Worm (Caenorhabditis elegans) whole organism, young adult: ENCODE measurements around the gene Y40H7A.11.

Source experiments
- hlh-12 ChIP-seq: sonication (generic microtip); optimal IDR thresholded peaks from 2 replicates; lab custom pipeline; 2016; ENCODE audit warnings: missing genetic modification characterization, missing compliant biosample characterization
- pha-4 ChIP-seq: fragments of 150-350 bp; sonication (generic microtip); optimal IDR thresholded peaks from 2 replicates; lab custom pipeline; 2014; ENCODE audit warnings: missing biosample characterization, missing genetic modification reagents, missing genetic modification characterization

DNA sequence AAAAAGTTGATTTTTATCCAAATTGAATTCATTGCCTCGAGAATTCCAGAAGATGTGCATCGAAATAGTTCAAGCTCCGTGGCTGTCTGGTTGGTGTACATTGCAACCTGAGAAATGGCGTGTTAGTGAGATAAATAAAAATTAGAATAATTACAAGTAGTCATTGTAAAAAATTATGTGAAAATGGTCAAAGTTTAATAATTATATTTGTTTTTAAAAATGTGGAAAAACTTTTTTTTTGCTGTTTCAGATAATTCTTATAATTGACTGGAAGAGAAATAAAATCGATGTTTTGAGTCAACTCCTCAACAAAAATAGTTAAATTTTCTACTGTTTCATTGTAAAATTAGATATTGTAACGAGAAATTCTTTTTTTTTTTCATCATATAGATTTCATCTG lies 17.2 kb downstream of the Y40H7A.11 start, which contains the start of gene sra-30:
- TF ChIP-seq pha-4 (tag; lab: Kevin White, UChicago) (no peak), hlh-12 (no peak)
